Worm (Caenorhabditis elegans) whole organism, L4/young adult: ENCODE results near the gene nspg-5.

ENCODE experiments used
- W03F9.2 ChIP-seq: fragments of 150-350 bp; optimal IDR thresholded peaks from 2 replicates; lab custom pipeline; 2014; ENCODE audit warnings: missing biosample characterization, missing genetic modification characterization
- dao-5 ChIP-seq: sonication (generic microtip); optimal IDR thresholded peaks from 2 replicates; lab custom pipeline; 2016; ENCODE audit warnings: missing genotype, missing genetic modification characterization, moderate library complexity, missing compliant biosample characterization
- him-1 ChIP-seq: sonication (generic microtip); optimal IDR thresholded peaks from 2 replicates; lab custom pipeline; 2016; ENCODE audit warnings: missing genotype, missing genetic modification reagents, missing genetic modification characterization, missing compliant biosample characterization

The nspg-5 gene

DNA sequence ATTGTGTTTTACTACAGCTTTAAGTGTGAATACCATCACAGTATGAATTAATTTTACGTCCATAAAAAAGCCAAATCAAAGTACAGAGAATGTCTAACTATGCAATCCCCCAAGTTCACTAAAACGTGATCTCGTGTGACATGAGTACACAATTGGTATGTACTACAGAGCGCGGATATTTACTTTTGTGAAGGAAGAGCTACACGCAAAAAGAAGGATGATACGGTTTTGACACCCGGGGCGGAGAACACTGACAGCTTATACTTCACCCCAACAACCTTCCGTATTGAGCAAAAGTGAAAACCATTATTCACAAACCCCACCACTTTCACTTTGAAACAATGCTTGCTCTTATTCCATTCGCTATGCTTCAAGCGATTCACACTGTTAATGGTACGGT is at the start of gene nspg-5:
TSS of gene nspg-5 (plus strand) at position 301 of the 400 bp plus-strand sequence.
- TF ChIP-seq him-1 (tag; lab: Kevin White, UChicago): no peak
- no peak for TF ChIP-seq dao-5
- TF ChIP-seq W03F9.2: no peak

DNA sequence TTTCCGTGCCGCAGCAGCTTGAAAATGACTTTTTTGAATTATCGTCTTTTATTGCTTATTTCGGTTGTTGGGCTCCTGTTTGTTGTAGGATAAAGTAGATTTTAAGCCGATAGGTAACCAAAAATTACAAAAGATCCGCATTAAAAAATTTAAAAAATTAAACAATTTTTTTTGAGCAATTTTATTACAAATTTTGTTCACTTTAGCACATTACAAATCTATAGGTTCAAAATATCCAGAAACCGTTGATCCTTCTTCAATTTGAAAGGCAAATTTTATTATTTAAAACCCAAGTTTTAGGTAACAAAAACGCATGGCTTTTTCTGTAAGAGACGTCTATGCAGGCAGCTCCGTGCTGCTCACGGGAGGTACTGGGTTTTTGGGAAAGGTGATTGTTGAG is 48.8 kb upstream of the nspg-5 start, which contains the start of gene fard-1:
TSS of gene fard-1 (plus strand) at position 301 of the 400 bp plus-strand sequence.
- no peak for TF ChIP-seq him-1 (tag; lab: Kevin White, UChicago)
- no peak for TF ChIP-seq W03F9.2
- TF ChIP-seq dao-5: no peak

DNA sequence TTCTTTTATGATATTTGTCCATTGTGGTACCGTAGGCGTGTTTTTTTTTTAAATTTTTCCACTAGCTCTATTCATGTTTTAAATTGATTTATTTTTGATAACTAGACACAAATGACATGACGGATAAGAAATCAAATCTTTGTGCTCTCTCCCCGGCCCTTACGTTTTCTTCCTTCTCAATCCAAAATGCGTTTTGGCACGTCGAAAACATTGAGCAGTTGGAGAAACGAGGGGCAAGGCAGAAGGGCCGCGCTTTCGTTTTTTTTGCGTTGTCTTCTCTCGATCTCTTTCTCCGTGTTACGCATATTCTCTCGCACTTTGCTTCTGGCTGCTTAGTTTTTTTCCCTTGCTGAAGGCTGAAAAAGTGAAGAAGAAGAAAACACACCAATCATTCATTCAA is 42.7 kb upstream of the nspg-5 start:
- no peak for TF ChIP-seq W03F9.2
- no peak for TF ChIP-seq him-1 (tag; lab: Kevin White, UChicago)
- TF ChIP-seq dao-5: no peak

DNA sequence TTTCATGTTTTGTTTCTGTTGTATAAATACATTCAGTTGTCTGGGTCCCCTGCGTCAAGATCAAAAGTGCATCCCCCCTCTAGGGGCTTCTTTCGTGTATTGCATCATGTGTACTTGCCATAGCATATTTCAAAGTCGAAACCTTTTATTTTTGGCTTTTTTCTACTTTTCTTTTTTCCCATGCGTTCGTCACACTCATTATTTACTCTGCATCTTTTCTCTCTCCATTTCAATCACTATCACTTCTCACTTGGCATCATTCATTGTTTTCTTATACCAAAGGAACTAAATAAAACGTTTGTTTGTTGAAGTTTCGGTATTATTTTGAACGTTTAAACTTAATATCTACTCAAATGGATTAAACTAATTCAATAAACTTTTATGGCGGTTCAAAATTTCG is 42.3 kb upstream of the nspg-5 start:
- TF ChIP-seq dao-5 (no peak), W03F9.2 (no peak), him-1 (tag; lab: Kevin White, UChicago) (no peak)

DNA sequence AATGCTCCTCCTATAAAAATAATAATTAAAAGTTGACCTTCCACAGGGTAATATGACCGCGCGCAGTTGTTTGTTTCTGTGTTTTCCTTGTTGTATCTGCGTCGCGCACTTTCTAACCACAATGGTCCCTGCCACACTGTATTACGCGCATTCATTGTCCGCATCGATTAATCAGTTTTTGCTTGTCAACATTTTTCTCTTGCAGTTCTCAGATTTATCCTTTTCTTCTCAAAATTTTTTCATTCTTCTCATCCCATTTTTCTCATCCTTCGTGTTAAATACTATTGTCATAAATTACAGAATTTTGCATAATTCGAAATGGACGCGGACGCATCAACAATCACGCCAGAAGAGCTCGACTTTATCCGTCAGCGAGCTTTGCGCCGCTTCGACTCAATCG is 41.2 kb upstream of the nspg-5 start, which contains the start of gene pfk-1.1:
TSS of gene pfk-1.1 (plus strand) at position 301 of the 400 bp plus-strand sequence.
- no peak for TF ChIP-seq W03F9.2
- TF ChIP-seq him-1 (tag; lab: Kevin White, UChicago): no peak
- no peak for TF ChIP-seq dao-5

DNA sequence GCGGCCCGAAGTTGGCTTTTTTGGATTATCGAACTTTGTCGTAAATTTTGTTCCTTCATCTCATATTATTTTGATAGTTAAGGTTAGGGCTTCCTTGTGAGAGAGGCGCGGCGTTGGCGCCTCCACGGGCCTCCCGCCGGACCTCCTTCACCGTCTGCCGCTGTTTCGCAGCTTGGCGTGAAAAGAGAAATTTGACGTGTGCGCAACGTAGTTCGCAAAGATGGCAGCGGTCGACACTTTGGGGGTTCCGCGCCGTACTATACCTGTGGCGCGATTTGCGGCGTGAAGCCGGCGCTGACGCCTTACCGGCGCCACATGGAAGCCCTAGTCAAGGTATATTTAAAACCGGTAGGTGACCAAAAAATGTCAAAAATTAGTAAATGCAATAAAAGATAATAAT is 39.5 kb upstream of the nspg-5 start:
- TF ChIP-seq him-1 (tag; lab: Kevin White, UChicago) (no peak), dao-5 (no peak), W03F9.2 (no peak)

DNA sequence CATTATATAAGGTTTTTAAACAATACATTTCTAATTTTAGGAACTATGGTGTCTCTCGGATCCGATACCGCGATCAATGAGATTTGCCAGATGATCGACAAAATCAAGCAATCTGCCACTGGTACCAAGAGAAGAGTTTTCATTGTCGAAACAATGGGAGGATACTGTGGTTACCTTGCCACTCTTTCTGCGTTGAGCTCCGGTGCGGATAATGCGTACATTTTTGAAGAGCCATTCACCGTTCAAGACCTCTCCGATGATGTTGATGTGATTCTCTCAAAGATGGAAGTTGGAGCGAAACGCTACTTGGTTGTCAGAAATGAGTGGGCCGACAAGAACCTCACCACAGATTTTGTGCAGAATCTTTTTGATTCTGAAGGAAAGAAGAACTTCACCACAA is 38.2 kb upstream of the nspg-5 start:
- no peak for TF ChIP-seq him-1 (tag; lab: Kevin White, UChicago)
- no peak for TF ChIP-seq dao-5
- TF ChIP-seq W03F9.2: no peak

DNA sequence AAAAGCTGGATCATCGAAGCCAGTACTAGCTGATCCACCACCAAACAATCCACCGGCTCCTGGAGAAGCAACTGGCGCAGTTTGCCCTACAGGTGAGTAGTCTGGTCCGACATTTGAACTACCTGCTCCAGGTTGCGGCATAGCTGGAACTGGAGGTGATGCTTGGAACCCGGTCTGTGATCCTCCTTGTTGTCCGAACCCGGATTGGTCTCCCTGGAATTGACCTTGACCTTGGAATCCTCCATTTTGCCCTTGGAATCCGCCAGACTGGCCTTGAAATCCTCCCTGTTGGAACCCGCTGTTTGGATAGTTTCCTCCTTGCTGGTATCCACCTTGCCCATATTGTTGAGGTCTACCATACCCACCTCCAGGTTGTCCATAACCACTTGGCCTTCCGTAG is 35.9 kb upstream of the nspg-5 start:
- TF ChIP-seq him-1 (tag; lab: Kevin White, UChicago) (no peak), dao-5 (no peak), W03F9.2 (no peak)

DNA sequence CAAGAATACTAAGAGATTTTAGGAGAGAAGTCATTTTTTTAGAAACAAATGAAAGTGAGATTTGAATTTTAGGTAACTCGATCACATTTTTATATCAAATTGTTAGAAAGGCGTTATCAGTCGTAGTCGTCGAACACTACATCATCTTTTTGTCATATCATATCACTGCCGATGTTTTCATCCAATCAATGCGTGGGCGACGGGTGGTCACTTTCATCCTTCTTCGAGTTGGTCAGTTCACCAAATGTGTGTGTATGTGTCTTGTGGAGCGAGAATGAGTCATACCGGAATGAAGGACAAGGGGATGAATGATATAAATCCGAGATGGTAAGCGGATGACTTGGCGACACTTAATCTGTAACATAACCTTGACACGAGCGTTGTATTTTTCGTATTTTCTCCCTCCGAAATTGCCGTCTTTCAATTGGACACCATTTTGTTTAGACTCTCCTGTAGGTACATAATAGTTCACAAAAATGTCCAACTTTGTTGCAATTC is 35.3 kb upstream of the nspg-5 start, which contains the start of the genes Y41G9A.10 and Y41G9A.5:
TSS of gene Y41G9A.10 (minus strand) at position 51 of the 498 bp plus-strand sequence.
TSS of gene Y41G9A.5 (plus strand) at position 160 of the 498 bp plus-strand sequence.
- no peak for TF ChIP-seq dao-5
- TF ChIP-seq W03F9.2: no peak
- TF ChIP-seq him-1 (tag; lab: Kevin White, UChicago): no peak

DNA sequence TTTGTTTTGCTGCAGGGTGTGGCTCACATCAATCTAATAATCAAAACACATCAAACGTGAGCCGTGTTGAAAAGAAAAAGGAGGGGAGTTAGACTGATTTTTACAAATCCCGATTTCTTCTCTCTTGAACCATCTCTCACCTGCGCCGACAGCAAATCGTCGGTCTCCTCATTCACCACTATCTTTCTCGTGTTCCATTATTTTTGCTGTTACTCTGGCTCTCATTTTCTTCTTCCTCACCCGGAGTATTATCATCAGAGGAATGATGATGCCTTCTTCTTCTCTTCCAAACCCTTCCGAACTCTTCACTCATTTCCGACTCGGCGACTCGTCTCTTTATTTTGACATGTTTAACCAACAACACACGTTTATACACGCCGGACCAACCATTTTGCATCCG is 31.6 kb upstream of the nspg-5 start:
- TF ChIP-seq him-1 (tag; lab: Kevin White, UChicago): no peak
- no peak for TF ChIP-seq dao-5
- TF ChIP-seq W03F9.2: no peak

DNA sequence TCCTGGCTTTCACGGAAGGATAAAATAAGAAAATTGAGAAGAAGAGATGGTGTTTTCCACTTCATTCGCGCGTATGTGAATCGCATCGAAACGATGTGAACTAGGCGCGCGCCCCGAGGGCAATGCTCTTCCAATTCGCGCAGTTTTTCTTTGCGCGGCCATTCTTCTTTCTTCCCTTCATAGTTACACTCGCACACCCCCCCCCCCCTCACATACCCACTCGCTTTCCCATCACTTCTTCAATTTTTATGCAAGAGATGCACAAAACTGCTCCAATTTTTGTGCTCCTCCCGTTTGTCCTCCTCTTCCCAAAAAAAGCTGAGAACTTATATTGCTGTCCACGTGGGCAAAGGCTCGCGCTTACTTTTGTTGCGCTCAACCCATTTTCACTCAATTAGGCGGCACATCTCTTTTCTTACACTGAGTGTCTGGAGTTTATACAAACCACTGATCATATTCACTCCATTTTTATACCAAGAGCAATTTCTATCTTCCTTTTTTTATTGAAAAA is 28.2 kb upstream of the nspg-5 start:
- no peak for TF ChIP-seq dao-5
- no peak for TF ChIP-seq him-1 (tag; lab: Kevin White, UChicago)
- no peak for TF ChIP-seq W03F9.2

DNA sequence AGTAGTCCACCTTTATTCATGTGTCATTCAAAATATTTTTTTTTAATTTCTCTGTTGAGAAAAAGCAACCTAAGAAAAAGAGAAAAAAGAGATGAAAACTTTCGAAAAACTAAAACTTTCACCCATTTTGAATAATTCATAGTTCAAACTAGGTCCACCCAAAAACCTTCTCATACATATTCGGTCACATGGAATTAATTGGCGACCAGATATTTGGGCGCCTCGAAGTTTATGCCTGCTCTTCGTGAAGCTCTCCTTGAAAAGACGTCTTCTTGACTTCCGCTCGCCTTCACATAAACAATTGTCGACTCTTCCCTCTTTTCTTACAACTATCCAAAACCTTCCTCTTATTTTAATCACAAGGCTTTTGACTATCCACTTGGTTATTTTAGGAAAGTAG is 26.2 kb upstream of the nspg-5 start:
- TF ChIP-seq W03F9.2 (no peak), him-1 (tag; lab: Kevin White, UChicago) (no peak), dao-5 (no peak)

DNA sequence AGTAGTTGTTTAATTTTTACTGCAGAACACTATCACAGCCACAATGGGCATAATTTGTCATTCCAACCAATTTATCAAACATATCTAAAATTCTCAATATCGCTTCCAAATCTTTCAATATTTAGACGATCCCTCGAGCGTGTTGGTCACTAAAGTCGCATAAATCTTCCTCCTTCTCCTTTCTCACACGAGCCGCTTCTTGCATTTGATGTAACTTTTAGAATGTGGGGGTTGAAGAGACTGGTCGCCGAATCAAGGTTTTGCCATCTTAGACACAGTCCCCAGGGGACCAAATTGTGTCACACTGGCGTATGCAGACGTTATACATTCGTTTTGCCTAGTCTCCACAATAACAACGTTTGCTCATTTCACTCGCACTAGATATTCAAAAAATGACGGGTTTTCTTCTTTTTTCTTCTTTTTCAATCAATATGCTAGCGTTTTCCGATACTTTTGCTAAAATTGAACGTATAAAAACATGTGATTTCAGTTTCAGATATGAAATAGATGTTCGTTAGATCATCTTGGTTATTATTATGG is 24.3 kb upstream of the nspg-5 start, which contains the start of gene gbb-1:
TSS of gene gbb-1 (plus strand) at position 490 of the 540 bp plus-strand sequence.
- TF ChIP-seq him-1 (tag; lab: Kevin White, UChicago): no peak
- no peak for TF ChIP-seq dao-5
- TF ChIP-seq W03F9.2: no peak

DNA sequence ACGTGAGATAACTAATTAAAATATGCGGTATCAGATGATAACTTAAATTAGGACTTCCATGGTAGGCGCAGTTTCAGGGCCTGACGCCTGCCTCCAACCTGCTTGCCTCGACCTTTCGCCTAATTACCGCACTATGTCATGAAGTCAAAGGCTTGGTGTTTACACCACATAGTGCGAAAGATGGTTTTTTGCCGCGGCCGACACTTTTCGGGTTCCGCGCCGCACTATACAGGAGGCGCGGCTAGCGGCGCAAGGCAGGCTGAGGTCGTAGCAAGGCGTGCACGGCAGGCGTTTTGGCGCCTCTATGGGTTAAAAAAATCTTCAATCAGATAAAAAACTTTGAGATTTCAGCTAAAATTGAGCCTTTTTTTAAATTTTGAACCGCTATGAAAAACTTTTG is 21.1 kb upstream of the nspg-5 start:
- TF ChIP-seq him-1 (tag; lab: Kevin White, UChicago) (no peak), W03F9.2 (no peak), dao-5 (no peak)

DNA sequence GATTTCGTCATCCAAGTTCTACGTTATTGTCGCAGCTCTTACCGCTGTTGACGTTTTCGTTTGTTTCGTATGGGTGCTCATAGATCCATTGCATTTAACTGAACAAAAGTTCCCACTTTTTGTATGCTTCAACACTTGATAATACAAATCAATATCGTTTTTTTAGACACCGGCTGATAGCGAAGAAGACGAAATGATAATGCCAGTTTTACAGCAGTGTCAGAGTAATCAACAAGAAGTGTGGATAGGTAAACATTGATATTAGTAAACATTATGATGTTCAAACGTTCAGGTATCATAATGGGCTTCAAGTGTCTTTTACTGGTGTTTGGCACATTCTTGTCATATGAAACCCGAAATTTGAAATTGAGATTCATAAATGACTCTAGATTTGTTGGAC is 15.6 kb upstream of the nspg-5 start:
- TF ChIP-seq dao-5: no peak
- no peak for TF ChIP-seq W03F9.2
- TF ChIP-seq him-1 (tag; lab: Kevin White, UChicago): no peak
